Fruit fly (Drosophila melanogaster) whole organism, embryonic: ENCODE data around the gene Coa8.

Source experiments
- Atf3 ChIP-seq: fragments of 200-800 bp; sonication (Bioruptor generic); optimal IDR thresholded peaks from 3 replicates; lab custom pipeline; 2016; ENCODE audit warnings: missing biosample characterization, missing genetic modification characterization
- B-H1 ChIP-seq: fragments of 200-800 bp; sonication (Bioruptor generic); IDR thresholded peaks from 3 replicates; pipeline ENCODE4 v1.3.6; 2022; ENCODE audit warnings: missing biosample characterization, missing genetic modification characterization
- CG10543 ChIP-seq: fragments of 200-800 bp; sonication (Bioruptor generic); optimal IDR thresholded peaks from 3 replicates; lab custom pipeline; 2017; ENCODE audit warnings: missing biosample characterization, mild to moderate bottlenecking, missing genetic modification characterization, moderate library complexity
- CG11696 ChIP-seq: fragments of 200-800 bp; sonication (Bioruptor generic); IDR thresholded peaks from 2 replicates; pipeline ENCODE4 v1.3.6; 2022; ENCODE audit warnings: missing biosample characterization, missing genetic modification characterization
- CG12104 ChIP-seq: fragments of 200-800 bp; sonication (Bioruptor generic); optimal IDR thresholded peaks from 3 replicates; lab custom pipeline; 2016; ENCODE audit warnings: missing biosample characterization, missing genetic modification characterization
- CG12744 ChIP-seq: fragments of 200-800 bp; sonication (Bioruptor generic); optimal IDR thresholded peaks from 2 replicates; lab custom pipeline; 2016; ENCODE audit warnings: missing biosample characterization, missing genetic modification characterization
- CG15011 ChIP-seq: fragments of 200-800 bp; sonication (Bioruptor generic); optimal IDR thresholded peaks from 3 replicates; lab custom pipeline; 2018; ENCODE audit warnings: missing biosample characterization, mild to moderate bottlenecking, missing genetic modification characterization
- CG15073 ChIP-seq: fragments of 200-800 bp; sonication (Bioruptor generic); optimal IDR thresholded peaks from 2 replicates; lab custom pipeline; 2016; ENCODE audit warnings: missing biosample characterization, missing genetic modification characterization
- CG15269 ChIP-seq: fragments of 200-800 bp; sonication (Bioruptor generic); optimal IDR thresholded peaks from 2 replicates; lab custom pipeline; 2018; ENCODE audit warnings: missing biosample characterization, mild to moderate bottlenecking, missing genetic modification characterization, moderate library complexity
- CG16779 ChIP-seq: fragments of 200-800 bp; sonication (Bioruptor generic); IDR thresholded peaks from 2 replicates; pipeline ENCODE4 v1.3.6; 2022; ENCODE audit warnings: missing biosample characterization, missing genetic modification characterization
- CG17361 ChIP-seq: fragments of 200-800 bp; sonication (Bioruptor generic); IDR thresholded peaks from 3 replicates; pipeline ENCODE4 v1.3.6; 2022; ENCODE audit warnings: missing biosample characterization, missing genetic modification characterization
- CG30020 ChIP-seq: fragments of 200-800 bp; optimal IDR thresholded peaks from 2 replicates; lab custom pipeline; 2019; ENCODE audit warnings: missing biosample characterization, mild to moderate bottlenecking, missing genetic modification characterization, moderate library complexity
- CG34224 ChIP-seq: fragments of 200-800 bp; sonication (Bioruptor generic); IDR thresholded peaks from 3 replicates; pipeline ENCODE4 v1.3.6; 2022; ENCODE audit warnings: missing biosample characterization, missing genetic modification characterization; ENCODE audit not compliant: partially characterized antibody
- CG4360 ChIP-seq: fragments of 200-800 bp; sonication (Bioruptor generic); IDR thresholded peaks from 2 replicates; pipeline ENCODE4 v1.3.6; 2022; ENCODE audit warnings: missing biosample characterization, missing genetic modification characterization
- CG4404 ChIP-seq: fragments of 200-800 bp; sonication (Bioruptor generic); IDR thresholded peaks from 2 replicates; pipeline ENCODE4 v1.3.6; 2022; ENCODE audit warnings: missing biosample characterization, missing genetic modification characterization
- CG4730 ChIP-seq: fragments of 200-800 bp; sonication (Bioruptor generic); IDR thresholded peaks from 2 replicates; pipeline ENCODE4 v1.3.6; 2022; ENCODE audit warnings: missing biosample characterization, missing genetic modification characterization
- CG7271 ChIP-seq: fragments of 200-800 bp; sonication (Bioruptor generic); optimal IDR thresholded peaks from 2 replicates; lab custom pipeline; 2018; ENCODE audit warnings: missing biosample characterization, mild to moderate bottlenecking, missing genetic modification characterization, moderate library complexity
- CG7786 ChIP-seq: fragments of 200-800 bp; sonication (Bioruptor generic); optimal IDR thresholded peaks from 2 replicates; lab custom pipeline; 2016; ENCODE audit warnings: missing biosample characterization, missing genetic modification characterization
- CG8944 ChIP-seq: fragments of 200-800 bp; sonication (Bioruptor generic); optimal IDR thresholded peaks from 3 replicates; lab custom pipeline; 2016; ENCODE audit warnings: missing biosample characterization, missing genetic modification characterization
- CTCF ChIP-seq: fragments of 200-800 bp; sonication (Bioruptor generic); optimal IDR thresholded peaks from 2 replicates; lab custom pipeline; 2017; ENCODE audit warnings: missing biosample characterization, mild to moderate bottlenecking, missing genetic modification characterization, moderate library complexity
- Chrac-16 ChIP-seq: fragments of 200-800 bp; sonication (Bioruptor generic); optimal IDR thresholded peaks from 3 replicates; lab custom pipeline; 2016; ENCODE audit warnings: missing biosample characterization, missing genetic modification characterization
- CrebB ChIP-seq: fragments of 200-800 bp; sonication (Bioruptor generic); optimal IDR thresholded peaks from 3 replicates; lab custom pipeline; 2018; ENCODE audit warnings: missing biosample characterization, mild to moderate bottlenecking, missing genetic modification characterization
- D ChIP-seq, 2 experiments: fragments of 200-800 bp in 1 of 2; fragments of >200 bp in 1 of 2; sonication (Bioruptor generic) in 1 of 2; optimal IDR thresholded peaks; 2 replicates in 1 of 2; 3 replicates in 1 of 2; lab custom pipeline; 2017; ENCODE audit warnings: mild to moderate bottlenecking in 1 of 2, missing biosample characterization in 1 of 2, missing genetic modification characterization in 1 of 2, missing genetic modification reagents in 1 of 2
- Dad ChIP-seq: fragments of 200-800 bp; sonication (Bioruptor generic); optimal IDR thresholded peaks from 3 replicates; lab custom pipeline; 2016; ENCODE audit warnings: missing biosample characterization, missing genetic modification characterization
- Deaf1 ChIP-seq: fragments of 200-800 bp; optimal IDR thresholded peaks from 3 replicates; lab custom pipeline; 2019; ENCODE audit warnings: missing biosample characterization, mild to moderate bottlenecking, missing genetic modification characterization, moderate library complexity
- Doc2 ChIP-seq: fragments of 200-800 bp; sonication (Bioruptor generic); IDR thresholded peaks from 2 replicates; pipeline ENCODE4 v1.3.6; 2022; ENCODE audit warnings: missing biosample characterization, missing genetic modification characterization
- H15 ChIP-seq: fragments of 200-800 bp; sonication (Bioruptor generic); IDR thresholded peaks from 3 replicates; pipeline ENCODE4 v1.3.6; 2022; ENCODE audit warnings: missing biosample characterization, missing genetic modification characterization
- Max ChIP-seq: fragments of 200-800 bp; sonication (Bioruptor generic); optimal IDR thresholded peaks from 2 replicates; lab custom pipeline; 2016; ENCODE audit warnings: missing biosample characterization, mild to moderate bottlenecking, missing genetic modification characterization
- Med ChIP-seq: fragments of 200-800 bp; sonication (Bioruptor generic); peaks from one replicate; lab custom pipeline; 2016; ENCODE audit warnings: missing biosample characterization, missing genetic modification characterization, mild to moderate bottlenecking, inconsistent platforms, moderate library complexity
- Neu2 ChIP-seq: fragments of 200-800 bp; sonication (Bioruptor generic); optimal IDR thresholded peaks from 3 replicates; lab custom pipeline; 2016; ENCODE audit warnings: missing biosample characterization, missing genetic modification characterization, borderline replicate concordance
- Nf-YA ChIP-seq: fragments of 200-800 bp; sonication (Bioruptor generic); IDR thresholded peaks from 2 replicates; pipeline ENCODE4 v1.3.6; 2022; ENCODE audit warnings: missing biosample characterization, missing genetic modification characterization
- Xbp1 ChIP-seq: fragments of 200-800 bp; sonication (Bioruptor generic); optimal IDR thresholded peaks from 3 replicates; lab custom pipeline; 2016; ENCODE audit warnings: missing biosample characterization, mild to moderate bottlenecking, missing genetic modification characterization
- az2 ChIP-seq: fragments of 200-800 bp; sonication (Bioruptor generic); optimal IDR thresholded peaks from 3 replicates; lab custom pipeline; 2016; ENCODE audit warnings: missing biosample characterization, missing genetic modification characterization
- bsh ChIP-seq, 2 experiments: fragments of 200-800 bp; sonication (Bioruptor generic); optimal IDR thresholded peaks; 2 replicates each; lab custom pipeline; 2017 to 2018; ENCODE audit warnings: mild to moderate bottlenecking in 2 of 2, missing biosample characterization in 2 of 2, missing genetic modification characterization in 2 of 2, moderate library complexity in 1 of 2
- caup ChIP-seq: fragments of 200-800 bp; sonication (Bioruptor generic); optimal IDR thresholded peaks from 3 replicates; lab custom pipeline; 2017; ENCODE audit warnings: missing biosample characterization, mild to moderate bottlenecking, missing genetic modification characterization, moderate library complexity; ENCODE audit not compliant: severe bottlenecking
- cg ChIP-seq: fragments of 200-800 bp; sonication (Bioruptor generic); optimal IDR thresholded peaks from 3 replicates; lab custom pipeline; 2019; ENCODE audit warnings: missing biosample characterization, mild to moderate bottlenecking, missing genetic modification characterization, moderate library complexity
- disco-r ChIP-seq: fragments of 200-800 bp; sonication (Bioruptor generic); optimal IDR thresholded peaks from 2 replicates; lab custom pipeline; 2016; ENCODE audit warnings: missing biosample characterization, missing genetic modification characterization
- eve ChIP-seq, 2 experiments: fragments of >200 bp; optimal IDR thresholded peaks; 2 replicates each; lab custom pipeline; 2017; ENCODE audit warnings: missing biosample characterization in 2 of 2, missing genetic modification characterization in 2 of 2
- gem ChIP-seq: fragments of 200-800 bp; sonication (Bioruptor generic); optimal IDR thresholded peaks from 2 replicates; lab custom pipeline; 2019; ENCODE audit warnings: missing biosample characterization, mild to moderate bottlenecking, missing genetic modification characterization, moderate library complexity
- hkb ChIP-seq, 2 experiments: fragments of 200-800 bp in 1 of 2; fragments of >200 bp in 1 of 2; sonication (Bioruptor generic) in 1 of 2; IDR thresholded peaks in 1 of 2; optimal IDR thresholded peaks in 1 of 2; 2 replicates each; pipeline versions ENCODE4 v1.3.6 to Lab custom; 2017 to 2022; ENCODE audit warnings: missing biosample characterization in 1 of 2, missing genetic modification characterization in 1 of 2
- kah ChIP-seq: fragments of 200-800 bp; sonication (Bioruptor generic); optimal IDR thresholded peaks from 2 replicates; lab custom pipeline; 2018; ENCODE audit warnings: missing biosample characterization, mild to moderate bottlenecking, missing genetic modification characterization
- kay ChIP-seq: fragments of 200-800 bp; sonication (Bioruptor generic); optimal IDR thresholded peaks from 2 replicates; lab custom pipeline; 2016; ENCODE audit warnings: missing biosample characterization, missing genetic modification characterization
- lola ChIP-seq, 3 experiments: fragments of >200 bp in 2 of 3; fragments of 200-800 bp in 1 of 3; sonication (Bioruptor generic) in 1 of 3; optimal IDR thresholded peaks; 2 replicates each; lab custom pipeline; 2017 to 2019; ENCODE audit warnings: missing biosample characterization in 3 of 3, missing genetic modification characterization in 3 of 3, mild to moderate bottlenecking in 1 of 3, moderate library complexity in 1 of 3
- oc ChIP-seq: fragments of 200-800 bp; sonication (Bioruptor generic); optimal IDR thresholded peaks from 2 replicates; lab custom pipeline; 2018; ENCODE audit warnings: missing biosample characterization, mild to moderate bottlenecking, missing genetic modification characterization, moderate library complexity
- p53 ChIP-seq: fragments of 200-800 bp; sonication (Bioruptor generic); optimal IDR thresholded peaks from 2 replicates; lab custom pipeline; 2016; ENCODE audit warnings: missing biosample characterization, missing genetic modification characterization
- pita ChIP-seq: fragments of 200-800 bp; sonication (Bioruptor generic); optimal IDR thresholded peaks from 2 replicates; lab custom pipeline; 2017; ENCODE audit warnings: missing biosample characterization, mild to moderate bottlenecking, missing genetic modification characterization
- rib ChIP-seq: fragments of 200-800 bp; sonication (Bioruptor generic); IDR thresholded peaks from 2 replicates; pipeline ENCODE4 v1.3.6; 2022; ENCODE audit warnings: missing biosample characterization, missing genetic modification characterization
- schlank ChIP-seq: fragments of 200-800 bp; sonication (Bioruptor generic); optimal IDR thresholded peaks from 2 replicates; lab custom pipeline; 2018; ENCODE audit warnings: missing biosample characterization, mild to moderate bottlenecking, missing genetic modification characterization
- shn ChIP-seq: fragments of 200-800 bp; sonication (Bioruptor generic); optimal IDR thresholded peaks from 3 replicates; lab custom pipeline; 2016; ENCODE audit warnings: missing biosample characterization, missing genetic modification characterization
- sug ChIP-seq: fragments of 200-800 bp; optimal IDR thresholded peaks from 2 replicates; lab custom pipeline; 2019; ENCODE audit warnings: missing biosample characterization, mild to moderate bottlenecking, missing genetic modification characterization, moderate library complexity

The Coa8 gene

DNA sequence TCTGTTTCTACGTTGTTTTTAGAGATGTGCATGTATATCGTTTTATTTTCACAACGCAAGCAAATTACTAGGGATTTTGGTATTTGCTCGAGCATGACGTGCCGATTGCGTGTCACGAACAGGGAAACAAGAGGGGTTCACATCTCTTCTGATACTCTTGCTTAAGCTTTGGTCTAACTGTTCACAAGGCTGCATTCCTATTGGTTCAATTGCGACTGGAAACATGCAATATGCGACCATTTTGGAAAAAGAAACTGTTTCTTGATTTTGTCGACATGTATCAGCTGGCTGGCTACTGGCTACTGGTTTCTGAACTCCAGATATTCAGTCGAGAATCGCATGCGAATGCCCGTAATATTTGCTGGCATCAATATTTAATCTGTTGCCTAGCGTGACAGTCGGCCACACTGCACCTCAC, at the start of gene Coa8 (continued):
- TF ChIP-seq Dad = peak; percentile 19
- TF ChIP-seq H15 (GFP tag; lab: Robert Waterston, UW) = no peak; the same call in 2 of the 3 replicates
- no peak for TF ChIP-seq CrebB
- no peak for TF ChIP-seq cg
- no peak for TF ChIP-seq D (optimal IDR thresholded peaks at IDR 0.05; lab: Kevin White, UChicago)
- TF ChIP-seq D (GFP tag; optimal IDR thresholded peaks at IDR 0.05; lab: Kevin White, UChicago) = no peak
- TF ChIP-seq Doc2 (GFP tag; lab: Robert Waterston, UW) = no peak
- no peak for TF ChIP-seq kah (GFP tag; lab: Kevin White, UChicago)
- no peak for TF ChIP-seq gem (tag; lab: Kevin White, UChicago)
- no peak for TF ChIP-seq lola (GFP tag; optimal IDR thresholded peaks at IDR 0.05; lab: Kevin White, UChicago)
- TF ChIP-seq CG4404 = peak; percentile 33; the same call in 1 of the 2 replicates
- TF ChIP-seq CG17361 (GFP tag; lab: Robert Waterston, UW) = no peak; the same call in 2 of the 3 replicates
- peak; percentile 33 for TF ChIP-seq sug
- no peak for TF ChIP-seq p53
- no peak for TF ChIP-seq eve (GFP tag; optimal IDR thresholded peaks at IDR 0.05; lab: Kevin White, UChicago)
- TF ChIP-seq oc (tag; lab: Kevin White, UChicago) = no peak
- TF ChIP-seq pita (GFP tag; lab: Kevin White, UChicago) = no peak
- no peak for TF ChIP-seq CG11696 (GFP tag; lab: Robert Waterston, UW)
- no peak; the same call in 1 of the 2 replicates for TF ChIP-seq Nf-YA (GFP tag; lab: Robert Waterston, UW)
- no peak for TF ChIP-seq rib (GFP tag; lab: Robert Waterston, UW)
- peak; percentile 23 for TF ChIP-seq Atf3 (GFP tag; lab: Kevin White, UChicago)
- TF ChIP-seq CG7786 (GFP tag; lab: Kevin White, UChicago) = peak; percentile 22
- peak; percentile 12 for TF ChIP-seq Max
- no peak for TF ChIP-seq CG7271 (tag; lab: Kevin White, UChicago)
- no peak for TF ChIP-seq disco-r (GFP tag; lab: Kevin White, UChicago)
- TF ChIP-seq CG8944 (GFP tag; lab: Kevin White, UChicago) = no peak
- peak; percentile 89 for TF ChIP-seq Med (GFP tag; lab: Kevin White, UChicago)
- TF ChIP-seq CG30020 (tag; lab: Kevin White, UChicago) = no peak
- no peak for TF ChIP-seq kay
- TF ChIP-seq hkb (optimal IDR thresholded peaks at IDR 0.05; lab: Kevin White, UChicago) = no peak
- TF ChIP-seq hkb (GFP tag; IDR thresholded peaks at IDR 0.05; lab: Robert Waterston, UW) = peak; percentile 49; the same call in 1 of the 2 replicates
- TF ChIP-seq Neu2 (GFP tag; lab: Kevin White, UChicago) = no peak
- TF ChIP-seq CG15011 = no peak
- TF ChIP-seq CG34224 (GFP tag; lab: Robert Waterston, UW) = peak; percentile 12; the same call in 2 of the 3 replicates
- TF ChIP-seq az2 (GFP tag; lab: Kevin White, UChicago) = no peak
- TF ChIP-seq CG15269 (tag; lab: Kevin White, UChicago) = peak; percentile 55
- TF ChIP-seq caup (GFP tag; lab: Kevin White, UChicago) = peak; percentile 47
- no peak for TF ChIP-seq CG12104 (GFP tag; lab: Kevin White, UChicago)
- TF ChIP-seq CG4360 (GFP tag; lab: Robert Waterston, UW) = no peak
- TF ChIP-seq shn (GFP tag; lab: Kevin White, UChicago) = peak; percentile 60
- no peak for TF ChIP-seq Deaf1
- TF ChIP-seq CG16779 = no peak
- no peak for TF ChIP-seq CG12744 (GFP tag; lab: Kevin White, UChicago)
- no peak for TF ChIP-seq CG15073 (GFP tag; lab: Kevin White, UChicago)
- TF ChIP-seq bsh (GFP tag; optimal IDR thresholded peaks at IDR 0.05; lab: Kevin White, UChicago) = peak in 1 of 2 experiments; percentile 11
- TF ChIP-seq CTCF = no peak
- peak; percentile 14 for TF ChIP-seq Chrac-16
- peak; percentile 36; the same call in 2 of the 3 replicates for TF ChIP-seq B-H1 (GFP tag; lab: Robert Waterston, UW)
- no peak for TF ChIP-seq CG4730 (GFP tag; lab: Robert Waterston, UW)
- TF ChIP-seq schlank = no peak
- no peak for TF ChIP-seq CG10543 (GFP tag; lab: Kevin White, UChicago)
- peak; percentile 56 for TF ChIP-seq Xbp1
